Fruit fly (Drosophila melanogaster): ENCODE measurements around the gene Tmem43.

Gene Tmem43

DNA sequence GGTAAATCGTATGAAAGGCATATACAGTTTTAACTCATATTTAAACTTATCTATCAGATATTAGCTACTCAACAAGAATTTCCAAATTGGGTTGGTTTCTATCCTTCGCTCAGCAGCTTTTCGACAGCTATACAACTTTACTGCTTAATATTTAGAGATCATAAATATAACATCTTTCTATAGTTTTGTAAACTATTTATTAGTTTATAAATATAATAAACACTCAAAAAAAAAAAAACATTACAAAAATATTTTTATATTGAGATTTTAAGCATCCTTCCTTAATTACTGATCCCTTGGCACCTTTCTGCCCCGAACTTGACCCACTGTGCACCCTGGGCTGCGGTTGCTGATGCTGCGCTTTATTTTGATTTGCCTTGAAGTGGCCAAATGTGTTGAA, 38.1 kb upstream of the Tmem43 start (continued):
- TF ChIP-seq cad (GFP tag; optimal IDR thresholded peaks at IDR 0.05): no peak
- no peak for TF ChIP-seq Eip74EF (GFP tag; optimal IDR thresholded peaks at IDR 0.05)
- TF ChIP-seq CG5245 (GFP tag; optimal IDR thresholded peaks at IDR 0.05): no peak
- no peak for TF ChIP-seq Hsf (GFP tag; optimal IDR thresholded peaks at IDR 0.05)
- no peak for TF ChIP-seq tll (GFP tag; optimal IDR thresholded peaks at IDR 0.05)
- TF ChIP-seq Trl (optimal IDR thresholded peaks at IDR 0.05): no peak
- no peak for TF ChIP-seq Trl (GFP tag; optimal IDR thresholded peaks at IDR 0.05)
- TF ChIP-seq CG4730 (GFP tag; IDR thresholded peaks at IDR 0.05): no peak
- TF ChIP-seq fd64A (GFP tag; optimal IDR thresholded peaks at IDR 0.05): no peak
- TF ChIP-seq lov (optimal IDR thresholded peaks at IDR 0.05): no peak
- TF ChIP-seq lov (GFP tag; IDR thresholded peaks at IDR 0.05): no peak
- no peak for TF ChIP-seq Antp (GFP tag; optimal IDR thresholded peaks at IDR 0.05)
- no peak for TF ChIP-seq Hr78 (GFP tag; optimal IDR thresholded peaks at IDR 0.05)
- no peak for TF ChIP-seq sisA (GFP tag; IDR thresholded peaks at IDR 0.05)
- TF ChIP-seq CG3838 (GFP tag; optimal IDR thresholded peaks at IDR 0.05): no peak
- TF ChIP-seq CG33557 (GFP tag; optimal IDR thresholded peaks at IDR 0.05): peak; percentile 9
- no peak for TF ChIP-seq yki (optimal IDR thresholded peaks at IDR 0.05)
- TF ChIP-seq Six4 (GFP tag; optimal IDR thresholded peaks at IDR 0.05): peak; percentile 3
- TF ChIP-seq NK7.1 (GFP tag; optimal IDR thresholded peaks at IDR 0.05): no peak
- no peak for TF ChIP-seq Hey (tag; optimal IDR thresholded peaks at IDR 0.05)
- TF ChIP-seq CG8388 (GFP tag; optimal IDR thresholded peaks at IDR 0.05): peak; percentile 4
- peak; percentile 61 for TF ChIP-seq CG2712 (tag; optimal IDR thresholded peaks at IDR 0.05)
- no peak for TF ChIP-seq Tbp (GFP tag; optimal IDR thresholded peaks at IDR 0.05)
- peak; percentile 12 for TF ChIP-seq CG8924 (tag; optimal IDR thresholded peaks at IDR 0.05)
- TF ChIP-seq CG13775 (GFP tag; optimal IDR thresholded peaks at IDR 0.05): peak; percentile 25
- no peak for TF ChIP-seq chn (GFP tag; optimal IDR thresholded peaks at IDR 0.05)
- no peak for TF ChIP-seq CG9609 (GFP tag; optimal IDR thresholded peaks at IDR 0.05)
- TF ChIP-seq CG33213 (GFP tag; optimal IDR thresholded peaks at IDR 0.05): no peak
- TF ChIP-seq eve (GFP tag; optimal IDR thresholded peaks at IDR 0.05): no peak
- no peak for TF ChIP-seq insv (GFP tag; optimal IDR thresholded peaks at IDR 0.05)
- no peak for TF ChIP-seq Deaf1 (tag; optimal IDR thresholded peaks at IDR 0.05)
- TF ChIP-seq pros (GFP tag; optimal IDR thresholded peaks at IDR 0.05): no peak
- peak; percentile 15; the same call in 1 of the 2 replicates for TF ChIP-seq CG4404 (GFP tag; IDR thresholded peaks at IDR 0.05)
- TF ChIP-seq CG43689 (GFP tag; IDR thresholded peaks at IDR 0.05): no peak
- TF ChIP-seq CG1832 (GFP tag; optimal IDR thresholded peaks at IDR 0.05): no peak
- peak; percentile 69 for TF ChIP-seq dmrt11E (tag; optimal IDR thresholded peaks at IDR 0.05)
- TF ChIP-seq ac (GFP tag; optimal IDR thresholded peaks at IDR 0.05): no peak
- no peak for TF ChIP-seq z (GFP tag; IDR thresholded peaks at IDR 0.05)
- TF ChIP-seq CG7745 (tag; optimal IDR thresholded peaks at IDR 0.05): no peak
- no peak for TF ChIP-seq fu2 (GFP tag; optimal IDR thresholded peaks at IDR 0.05)
- no peak for TF ChIP-seq tx (GFP tag; optimal IDR thresholded peaks at IDR 0.05)
- TF ChIP-seq C15 (GFP tag; IDR thresholded peaks at IDR 0.05): no peak
- no peak for TF ChIP-seq CG10462 (GFP tag; optimal IDR thresholded peaks at IDR 0.05)
- no peak for TF ChIP-seq ken (GFP tag; IDR thresholded peaks at IDR 0.05)
- TF ChIP-seq HLHmδ (GFP tag; optimal IDR thresholded peaks at IDR 0.05): no peak
- no peak for TF ChIP-seq CG17802 (tag; optimal IDR thresholded peaks at IDR 0.05)
- no peak for TF ChIP-seq CG12769 (tag; optimal IDR thresholded peaks at IDR 0.05)
- TF ChIP-seq CG14860 (GFP tag; IDR thresholded peaks at IDR 0.05; ENCODE audit: partially characterized antibody): no peak
- TF ChIP-seq fru (optimal IDR thresholded peaks at IDR 0.05): no peak
- TF ChIP-seq sc (optimal IDR thresholded peaks at IDR 0.05): no peak
- TF ChIP-seq sc (GFP tag; optimal IDR thresholded peaks at IDR 0.05): no peak
- no peak for TF ChIP-seq CG34422 (GFP tag; IDR thresholded peaks at IDR 0.05)
- no peak for TF ChIP-seq tna (GFP tag; IDR thresholded peaks at IDR 0.05; ENCODE audit: partially characterized antibody)
- no peak for TF ChIP-seq tgo (GFP tag; IDR thresholded peaks at IDR 0.05)
